Worm (Caenorhabditis elegans) whole organism, L4 larva: ENCODE data around the gene uvs-1.
A peak's percentile ranks its signal among the peaks of the same experiment; 100 is the strongest.

ENCODE experiments used
- F44E2.7 ChIP-seq: fragments of 200-800 bp; sonication (Bioruptor generic); IDR thresholded peaks from 2 replicates; pipeline ENCODE4 v2.1.2; 2022; ENCODE audit warnings: missing genetic modification characterization, missing compliant biosample characterization
- F49E8.2 ChIP-seq: sonication (generic microtip); optimal IDR thresholded peaks from 2 replicates; lab custom pipeline; 2016; ENCODE audit warnings: missing compliant biosample characterization, mild to moderate bottlenecking, missing genetic modification characterization, borderline replicate concordance
- R02D3.7 ChIP-seq: fragments of 150-350 bp; sonication (generic microtip); optimal IDR thresholded peaks from 3 replicates; lab custom pipeline; 2014; ENCODE audit warnings: missing biosample characterization, missing genetic modification characterization
- T20F7.1 ChIP-seq: fragments of 200-800 bp; sonication (Bioruptor generic); optimal IDR thresholded peaks from 2 replicates; lab custom pipeline; 2018; ENCODE audit warnings: mild to moderate bottlenecking, missing genetic modification characterization, missing compliant biosample characterization
- Y48G9A.11 ChIP-seq: fragments of 200-800 bp; sonication (Bioruptor generic); IDR thresholded peaks from 2 replicates; pipeline ENCODE4 v1.3.6; 2022; ENCODE audit warnings: missing genetic modification reagents, missing genetic modification characterization, missing compliant biosample characterization
- Y5F2A.4 ChIP-seq: fragments of 200-800 bp; sonication (Bioruptor generic); optimal IDR thresholded peaks from 2 replicates; lab custom pipeline; 2018; ENCODE audit warnings: mild to moderate bottlenecking, missing genetic modification characterization, missing compliant biosample characterization
- Y75B8A.6 ChIP-seq: fragments of 200-800 bp; sonication (Bioruptor generic); IDR thresholded peaks from 2 replicates; pipeline ENCODE4 v1.3.6; 2022; ENCODE audit warnings: missing genetic modification reagents, missing genetic modification characterization, missing compliant biosample characterization
- ZK337.2 ChIP-seq: fragments of 200-800 bp; sonication (Bioruptor generic); IDR thresholded peaks from 2 replicates; pipeline ENCODE4 v1.3.6; 2022; ENCODE audit warnings: missing genetic modification reagents, missing genetic modification characterization, missing compliant biosample characterization
- aha-1 ChIP-seq: fragments of 150-350 bp; peaks from one replicate; lab custom pipeline; 2014; ENCODE audit warnings: missing biosample characterization, missing genetic modification characterization
- ama-1 ChIP-seq: fragments of 150-350 bp; optimal IDR thresholded peaks from 2 replicates; lab custom pipeline; 2014; ENCODE audit warnings: inconsistent platforms, mixed read lengths
- arid-1 ChIP-seq: fragments of 200-800 bp; sonication (Bioruptor generic); conservative IDR thresholded peaks from 2 replicates; pipeline ENCODE4 v1.3.6; 2022; ENCODE audit warnings: missing genetic modification reagents, missing genetic modification characterization, missing compliant biosample characterization
- ceh-28 ChIP-seq: fragments of 150-350 bp; optimal IDR thresholded peaks from 2 replicates; lab custom pipeline; 2014; ENCODE audit warnings: missing biosample characterization, missing genetic modification reagents, missing genetic modification characterization
- ceh-44 ChIP-seq: fragments of 200-800 bp; sonication (Bioruptor generic); IDR thresholded peaks from 2 replicates; pipeline ENCODE4 v1.3.6; 2022; ENCODE audit warnings: missing genetic modification reagents, missing genetic modification characterization, missing compliant biosample characterization
- ces-1 ChIP-seq: fragments of 150-350 bp; sonication (generic microtip); optimal IDR thresholded peaks from 4 replicates; lab custom pipeline; 2014; ENCODE audit warnings: missing biosample characterization, missing genetic modification reagents, missing genetic modification characterization
- ctbp-1 ChIP-seq: fragments of 200-800 bp; sonication (Bioruptor generic); IDR thresholded peaks from 2 replicates; pipeline ENCODE4 v1.3.6; 2022; ENCODE audit warnings: missing genetic modification reagents, missing genetic modification characterization, missing compliant biosample characterization
- daf-16 ChIP-seq, 3 experiments: sonication (generic microtip); optimal IDR thresholded peaks; 2 replicates each; lab custom pipeline; 2016 to 2017; ENCODE audit warnings: missing genetic modification characterization in 3 of 3, missing genetic modification reagents in 3 of 3, mild to moderate bottlenecking in 2 of 3, missing compliant biosample characterization in 2 of 3, missing biosample characterization in 1 of 3, moderate library complexity in 1 of 3
- daf-8 ChIP-seq: fragments of 200-800 bp; sonication (Bioruptor generic); IDR thresholded peaks from 2 replicates; pipeline ENCODE4 v1.3.6; 2022; ENCODE audit warnings: missing genetic modification characterization, missing compliant biosample characterization
- dmd-6 ChIP-seq: fragments of 200-800 bp; sonication (Bioruptor generic); IDR thresholded peaks from 2 replicates; pipeline ENCODE4 v1.3.6; 2022; ENCODE audit warnings: missing genetic modification reagents, missing genetic modification characterization, missing compliant biosample characterization
- dmd-8 ChIP-seq: fragments of 200-800 bp; sonication (Bioruptor generic); IDR thresholded peaks from 2 replicates; pipeline ENCODE4 v1.3.6; 2022; ENCODE audit warnings: missing genetic modification characterization, missing compliant biosample characterization
- dpl-1 ChIP-seq: fragments of 150-350 bp; optimal IDR thresholded peaks from 2 replicates; lab custom pipeline; 2014; ENCODE audit warnings: missing biosample characterization, missing genetic modification reagents, missing genetic modification characterization
- dve-1 ChIP-seq: sonication (generic microtip); optimal IDR thresholded peaks from 2 replicates; lab custom pipeline; 2017; ENCODE audit warnings: antibody characterized with exemption, mild to moderate bottlenecking, missing genetic modification characterization, missing compliant biosample characterization; ENCODE audit not compliant: insufficient read depth
- hif-1 ChIP-seq, 2 experiments: sonication (generic microtip); optimal IDR thresholded peaks; 2 replicates each; lab custom pipeline; 2016 to 2017; ENCODE audit warnings: missing compliant biosample characterization in 2 of 2, missing genetic modification characterization in 2 of 2, missing genetic modification reagents in 2 of 2, missing genotype in 2 of 2, mild to moderate bottlenecking in 1 of 2
- hlh-30 ChIP-seq: sonication (generic microtip); optimal IDR thresholded peaks from 2 replicates; lab custom pipeline; 2017; ENCODE audit warnings: antibody characterized with exemption, mild to moderate bottlenecking, missing genetic modification characterization, missing compliant biosample characterization; ENCODE audit not compliant: insufficient read depth
- hmg-1.1 ChIP-seq: fragments of 200-800 bp; sonication (Bioruptor generic); IDR thresholded peaks from 2 replicates; pipeline ENCODE4 v1.3.6; 2022; ENCODE audit warnings: missing genetic modification reagents, missing genetic modification characterization, missing compliant biosample characterization
- lim-7 ChIP-seq: fragments of 200-800 bp; sonication (Bioruptor generic); IDR thresholded peaks from 2 replicates; pipeline ENCODE4 v1.3.6; 2022; ENCODE audit warnings: missing genetic modification characterization, missing compliant biosample characterization
- lin-13 ChIP-seq: fragments of 150-350 bp; optimal IDR thresholded peaks from 2 replicates; lab custom pipeline; 2014; ENCODE audit warnings: missing biosample characterization, missing genetic modification reagents, missing genetic modification characterization
- lin-39 ChIP-seq: fragments of 150-350 bp; optimal IDR thresholded peaks from 2 replicates; lab custom pipeline; 2014; ENCODE audit warnings: missing biosample characterization, missing genetic modification reagents, missing genetic modification characterization
- madf-5 ChIP-seq, 2 experiments: fragments of 200-800 bp; sonication (Bioruptor generic); IDR thresholded peaks; 2 replicates each; pipeline ENCODE4 v1.3.6; 2022; ENCODE audit warnings: missing compliant biosample characterization in 2 of 2, missing genetic modification characterization in 2 of 2
- madf-9 ChIP-seq: fragments of 200-800 bp; sonication (Bioruptor generic); conservative IDR thresholded peaks from 2 replicates; pipeline ENCODE4 v1.3.6; 2022; ENCODE audit warnings: missing genetic modification reagents, missing genetic modification characterization, missing compliant biosample characterization
- mdl-1 ChIP-seq, 2 experiments: fragments of 150-350 bp in 1 of 2; sonication (generic microtip) in 1 of 2; optimal IDR thresholded peaks; 2 replicates each; lab custom pipeline; 2014 to 2017; ENCODE audit warnings: missing biosample characterization in 2 of 2, missing genetic modification characterization in 2 of 2
- mdt-29 ChIP-seq: fragments of 200-800 bp; sonication (Bioruptor generic); IDR thresholded peaks from 2 replicates; pipeline ENCODE4 v1.3.6; 2022; ENCODE audit warnings: missing genetic modification reagents, missing genetic modification characterization, missing compliant biosample characterization
- mxl-2 ChIP-seq: fragments of 200-800 bp; sonication (Bioruptor generic); conservative IDR thresholded peaks from 2 replicates; pipeline ENCODE4 v1.3.6; 2022; ENCODE audit warnings: missing genetic modification reagents, missing genetic modification characterization, missing compliant biosample characterization
- nhr-10 ChIP-seq: fragments of 150-350 bp; optimal IDR thresholded peaks from 2 replicates; lab custom pipeline; 2014; ENCODE audit warnings: missing biosample characterization, missing genetic modification characterization
- nhr-102 ChIP-seq: sonication (generic microtip); optimal IDR thresholded peaks from 2 replicates; lab custom pipeline; 2016; ENCODE audit warnings: mild to moderate bottlenecking, missing genetic modification characterization, moderate library complexity, missing compliant biosample characterization
- nhr-11 ChIP-seq: fragments of 150-350 bp; optimal IDR thresholded peaks from 2 replicates; lab custom pipeline; 2014; ENCODE audit warnings: missing biosample characterization, missing genetic modification characterization
- nhr-111 ChIP-seq: fragments of 200-800 bp; sonication (Bioruptor generic); optimal IDR thresholded peaks from 2 replicates; lab custom pipeline; 2018; ENCODE audit warnings: mild to moderate bottlenecking, missing genetic modification characterization, missing compliant biosample characterization
- nhr-25 ChIP-seq: sonication (generic microtip); optimal IDR thresholded peaks from 2 replicates; lab custom pipeline; 2017; ENCODE audit warnings: missing genetic modification characterization, mild to moderate bottlenecking, missing compliant biosample characterization, antibody characterized with exemption, moderate library complexity, borderline replicate concordance; ENCODE audit not compliant: insufficient read depth
- nhr-28 ChIP-seq: fragments of 150-350 bp; optimal IDR thresholded peaks from 2 replicates; lab custom pipeline; 2014; ENCODE audit warnings: missing biosample characterization, missing genetic modification characterization
- nhr-48 ChIP-seq: sonication (generic microtip); optimal IDR thresholded peaks from 2 replicates; lab custom pipeline; 2016; ENCODE audit warnings: mild to moderate bottlenecking, missing genetic modification characterization, missing compliant biosample characterization
- nhr-6 ChIP-seq: fragments of 150-350 bp; optimal IDR thresholded peaks from 2 replicates; lab custom pipeline; 2014; ENCODE audit warnings: missing biosample characterization, missing genetic modification characterization
- nhr-76 ChIP-seq: fragments of 150-350 bp; optimal IDR thresholded peaks from 2 replicates; lab custom pipeline; 2014; ENCODE audit warnings: missing biosample characterization, missing genetic modification characterization
- nhr-77 ChIP-seq: fragments of 150-350 bp; optimal IDR thresholded peaks from 2 replicates; lab custom pipeline; 2014; ENCODE audit warnings: missing biosample characterization, missing genetic modification characterization
- php-3 ChIP-seq: fragments of 200-800 bp; sonication (Bioruptor generic); IDR thresholded peaks from 2 replicates; pipeline ENCODE4 v1.3.6; 2022; ENCODE audit warnings: missing genetic modification reagents, missing genetic modification characterization, missing compliant biosample characterization
- pqm-1 ChIP-seq: sonication (generic microtip); optimal IDR thresholded peaks from 2 replicates; lab custom pipeline; 2017; ENCODE audit warnings: missing biosample characterization, missing genetic modification characterization
- skn-1 ChIP-seq: fragments of 150-350 bp; optimal IDR thresholded peaks from 2 replicates; lab custom pipeline; 2014; ENCODE audit warnings: missing biosample characterization, missing genetic modification characterization
- spr-1 ChIP-seq: sonication (generic microtip); optimal IDR thresholded peaks from 2 replicates; lab custom pipeline; 2016; ENCODE audit warnings: mild to moderate bottlenecking, missing genetic modification characterization, missing compliant biosample characterization
- zip-11 ChIP-seq: fragments of 200-800 bp; sonication (Bioruptor generic); IDR thresholded peaks from 2 replicates; pipeline ENCODE4 v1.3.6; 2022; ENCODE audit warnings: missing genetic modification characterization, missing compliant biosample characterization
- ztf-7 ChIP-seq: fragments of 150-350 bp; optimal IDR thresholded peaks from 2 replicates; lab custom pipeline; 2014; ENCODE audit warnings: missing biosample characterization, missing genetic modification characterization

Gene uvs-1

ce11 chrV:7761906-7762305 lies 42.1 kb downstream of the uvs-1 start:
- TF ChIP-seq lin-13 (no peak), mdt-29 (GFP tag; lab: Robert Waterston, UW) (0 out of 2 replicates have a peak, but pooled peaks have one; percentile 20)

DNA sequence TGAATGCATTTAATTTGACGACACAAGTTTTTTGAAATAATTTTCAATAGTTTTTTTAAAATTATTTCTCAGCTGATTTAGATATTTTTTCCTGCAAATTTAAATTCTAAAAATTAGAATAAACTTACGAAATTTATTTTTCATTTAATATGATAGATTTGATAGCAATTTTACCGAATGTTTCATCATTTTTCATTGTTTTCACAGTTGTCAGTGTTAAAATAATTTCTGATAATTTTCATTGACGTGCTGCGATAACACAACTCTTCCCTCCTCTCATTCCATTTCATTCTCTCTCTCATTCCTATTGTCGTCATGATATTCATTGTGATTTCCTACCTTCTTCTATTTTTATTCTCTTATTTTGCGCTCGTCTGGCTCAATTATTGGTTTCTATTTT lies 43.8 kb downstream of the uvs-1 start, which contains the start of gene hint-3:
hint-3 (plus strand) TSS at position 301 of the 400 bp plus-strand sequence.
- TF ChIP-seq dmd-6 (GFP tag; lab: Robert Waterston, UW) (peak; percentile 32; the same call in 1 of the 2 replicates), nhr-6 (no peak), nhr-76 (no peak), Y75B8A.6 (GFP tag; lab: Robert Waterston, UW) (no peak), dve-1 (tag; lab: Kevin White, UChicago) (peak; percentile 13), spr-1 (tag; lab: Kevin White, UChicago) (no peak), F49E8.2 (no peak), php-3 (GFP tag; lab: Robert Waterston, UW) (0 out of 2 replicates have a peak, but pooled peaks have one; percentile 25), pqm-1 (tag; lab: Kevin White, UChicago) (peak; percentile 28), ztf-7 (peak; percentile 20), nhr-10 (no peak), daf-16 (GFP tag; optimal IDR thresholded peaks at IDR 0.05; lab: Kevin White, UChicago) (no peak), daf-16 (tag; optimal IDR thresholded peaks at IDR 0.05; lab: Kevin White, UChicago) (peak; percentile 64), hif-1 (tag; optimal IDR thresholded peaks at IDR 0.05; lab: Kevin White, UChicago) (no peak), nhr-77 (no peak), nhr-102 (no peak)

DNA sequence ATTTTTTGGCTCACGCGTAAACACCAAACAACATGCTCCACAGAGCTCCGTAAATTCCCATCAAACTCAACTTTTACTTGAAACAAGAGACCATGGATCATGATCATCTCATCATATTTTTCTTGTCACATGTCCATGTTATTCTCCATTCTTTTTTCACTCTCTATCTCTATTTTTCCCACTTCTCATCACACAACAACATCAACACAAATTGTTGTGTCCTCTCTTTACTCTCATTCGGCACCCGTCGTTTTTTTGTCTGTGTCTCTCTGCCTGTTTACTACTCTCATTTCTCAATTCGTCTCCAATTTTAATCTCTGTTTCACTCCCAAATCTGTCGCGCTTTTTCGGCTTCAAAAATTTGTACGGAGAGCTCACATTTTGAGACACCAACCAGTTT lies 44.7 kb downstream of the uvs-1 start:
- TF ChIP-seq daf-8 (GFP tag; lab: Robert Waterston, UW) (no peak), zip-11 (GFP tag; lab: Robert Waterston, UW) (no peak), dpl-1 (GFP tag; lab: Kevin White, UChicago) (peak; percentile 17), arid-1 (GFP tag; lab: Robert Waterston, UW) (no peak), Y5F2A.4 (GFP tag; lab: Kevin White, UChicago) (no peak), T20F7.1 (GFP tag; lab: Kevin White, UChicago) (no peak), ces-1 (GFP tag; lab: Kevin White, UChicago) (no peak), nhr-111 (GFP tag; lab: Kevin White, UChicago) (no peak), lim-7 (GFP tag; lab: Robert Waterston, UW) (no peak), ZK337.2 (no peak), nhr-102 (no peak), nhr-28 (tag; lab: Kevin White, UChicago) (peak; percentile 76), dmd-8 (GFP tag; lab: Robert Waterston, UW) (no peak), mdl-1 (tag; optimal IDR thresholded peaks at IDR 0.05; lab: Kevin White, UChicago) (peak in 1 of 2 experiments; percentile 86), F44E2.7 (no peak), ceh-44 (GFP tag; lab: Robert Waterston, UW) (no peak), skn-1 (tag; lab: Kevin White, UChicago) (no peak), aha-1 (peak; percentile 92), daf-16 (GFP tag; optimal IDR thresholded peaks at IDR 0.05; lab: Kevin White, UChicago) (peak in 1 of 2 experiments; percentile 92), daf-16 (tag; optimal IDR thresholded peaks at IDR 0.05; lab: Kevin White, UChicago) (peak; percentile 87), Y48G9A.11 (no peak), ceh-28 (tag; lab: Kevin White, UChicago) (no peak), hmg-1.1 (GFP tag; lab: Robert Waterston, UW) (0 out of 2 replicates have a peak, but pooled peaks have one; percentile 37), madf-5 (GFP tag; IDR thresholded peaks at IDR 0.05; lab: Robert Waterston, UW) (no peak), ztf-7 (no peak), mxl-2 (GFP tag; lab: Robert Waterston, UW) (no peak), ama-1 (no peak), nhr-11 (peak; percentile 78), R02D3.7 (tag; lab: Kevin White, UChicago) (no peak), ctbp-1 (GFP tag; lab: Robert Waterston, UW) (no peak), madf-9 (GFP tag; lab: Robert Waterston, UW) (no peak), nhr-25 (tag; lab: Kevin White, UChicago) (no peak), lin-39 (tag; lab: Kevin White, UChicago) (no peak), nhr-48 (no peak), hlh-30 (tag; lab: Kevin White, UChicago) (peak; percentile 82)
